Fruit fly (Drosophila melanogaster): ENCODE results near the gene gzl.
A peak's percentile ranks its signal among the peaks of the same experiment; 100 is the strongest.

gzl gene

dm6 chr3R:6405674-6406565 is 23.2 kb downstream of the gzl start, which contains the start of gene Dmtn (continued):
- TF ChIP-seq danr (GFP tag; IDR thresholded peaks at IDR 0.05), result no peak
- peak; percentile 34 for TF ChIP-seq CrebB (tag; optimal IDR thresholded peaks at IDR 0.05)
- TF ChIP-seq Ravus (GFP tag; IDR thresholded peaks at IDR 0.05), result no peak
- TF ChIP-seq Camta (GFP tag; optimal IDR thresholded peaks at IDR 0.05), result no peak
- TF ChIP-seq amos (GFP tag; IDR thresholded peaks at IDR 0.05; ENCODE audit: partially characterized antibody), result no peak
- no peak for TF ChIP-seq CG3726 (GFP tag; IDR thresholded peaks at IDR 0.05)
- peak; percentile 18 for TF ChIP-seq cato (GFP tag; optimal IDR thresholded peaks at IDR 0.05; ENCODE audit: borderline replicate concordance)
- TF ChIP-seq CG15696 (tag; optimal IDR thresholded peaks at IDR 0.05), result peak; percentile 16
- TF ChIP-seq dan (GFP tag; IDR thresholded peaks at IDR 0.05), result no peak
- no peak for TF ChIP-seq CG10959 (GFP tag; IDR thresholded peaks at IDR 0.05)
- peak; percentile 17 for TF ChIP-seq Hsf (GFP tag; optimal IDR thresholded peaks at IDR 0.05)
- no peak for TF ChIP-seq mld (GFP tag; IDR thresholded peaks at IDR 0.05; ENCODE audit: partially characterized antibody)
- peak; percentile 58 for TF ChIP-seq CG14710 (tag; optimal IDR thresholded peaks at IDR 0.05)
- TF ChIP-seq nerfin-2 (GFP tag; IDR thresholded peaks at IDR 0.05; ENCODE audit: partially characterized antibody), result no peak
- no peak for TF ChIP-seq Awh (GFP tag; IDR thresholded peaks at IDR 0.05)
- TF ChIP-seq trem (tag; optimal IDR thresholded peaks at IDR 0.05), result peak; percentile 34
- no peak for TF ChIP-seq D (optimal IDR thresholded peaks at IDR 0.05)
- TF ChIP-seq D (GFP tag; optimal IDR thresholded peaks at IDR 0.05), result no peak
- TF ChIP-seq Hmr (GFP tag; optimal IDR thresholded peaks at IDR 0.05), result peak; percentile 59
- TF ChIP-seq CG8944 (GFP tag; optimal IDR thresholded peaks at IDR 0.05), result no peak
- no peak for TF ChIP-seq fu2 (GFP tag; optimal IDR thresholded peaks at IDR 0.05)
- TF ChIP-seq CG8765 (GFP tag; IDR thresholded peaks at IDR 0.05), result no peak
- peak; percentile 38 for TF ChIP-seq CG10147 (GFP tag; optimal IDR thresholded peaks at IDR 0.05)
- no peak for TF ChIP-seq CG3847 (GFP tag; IDR thresholded peaks at IDR 0.05)
- TF ChIP-seq Ptx1 (GFP tag; IDR thresholded peaks at IDR 0.05), result no peak
- TF ChIP-seq CG8281 (tag; optimal IDR thresholded peaks at IDR 0.05), result no peak
- TF ChIP-seq sim (GFP tag; IDR thresholded peaks at IDR 0.05), result no peak
- TF ChIP-seq CG13624 (GFP tag; optimal IDR thresholded peaks at IDR 0.05), result no peak
- no peak for TF ChIP-seq CG4854 (GFP tag; optimal IDR thresholded peaks at IDR 0.05)
- no peak for TF ChIP-seq Opbp (GFP tag; IDR thresholded peaks at IDR 0.05; ENCODE audit: partially characterized antibody)
- peak; percentile 30 for TF ChIP-seq CG17359 (tag; optimal IDR thresholded peaks at IDR 0.05)
- no peak for TF ChIP-seq B-H1 (GFP tag; IDR thresholded peaks at IDR 0.05)
- TF ChIP-seq CG10274 (GFP tag; optimal IDR thresholded peaks at IDR 0.05), result no peak
- TF ChIP-seq ems (GFP tag; optimal IDR thresholded peaks at IDR 0.05), result peak; percentile 6
- no peak for TF ChIP-seq CG4404 (GFP tag; IDR thresholded peaks at IDR 0.05)
- no peak for TF ChIP-seq sc (optimal IDR thresholded peaks at IDR 0.05)
- TF ChIP-seq sc (GFP tag; optimal IDR thresholded peaks at IDR 0.05), result peak; percentile 24
- no peak for TF ChIP-seq aop (GFP tag; IDR thresholded peaks at IDR 0.05)
- TF ChIP-seq ap (GFP tag; IDR thresholded peaks at IDR 0.05), result no peak
- TF ChIP-seq Mad (GFP tag; optimal IDR thresholded peaks at IDR 0.05), result no peak
- no peak for TF ChIP-seq CG11085 (GFP tag; IDR thresholded peaks at IDR 0.05)
- peak; percentile 16 for TF ChIP-seq CG17912 (GFP tag; optimal IDR thresholded peaks at IDR 0.05)
- no peak for TF ChIP-seq chn (GFP tag; optimal IDR thresholded peaks at IDR 0.05)
- no peak for TF ChIP-seq vfl (GFP tag; optimal IDR thresholded peaks at IDR 0.05)
- TF ChIP-seq Dip2 (GFP tag; IDR thresholded peaks at IDR 0.05), result no peak
- TF ChIP-seq CG11560 (tag; IDR thresholded peaks at IDR 0.05), result no peak
- TF ChIP-seq fd64A (GFP tag; optimal IDR thresholded peaks at IDR 0.05), result peak; percentile 34
- TF ChIP-seq CG14667 (GFP tag; IDR thresholded peaks at IDR 0.05), result no peak
- TF ChIP-seq Optix (GFP tag; IDR thresholded peaks at IDR 0.05), result no peak
- no peak for TF ChIP-seq CG6689 (GFP tag; IDR thresholded peaks at IDR 0.05)
- no peak for TF ChIP-seq MBD-R2 (GFP tag; IDR thresholded peaks at IDR 0.05)
